Worm (Caenorhabditis elegans) whole organism, L4/young adult: ENCODE measurements around the gene rab-39.

ENCODE experiments used
- W03F9.2 ChIP-seq: fragments of 150-350 bp; optimal IDR thresholded peaks from 2 replicates; lab custom pipeline; 2014; ENCODE audit warnings: missing biosample characterization, missing genetic modification characterization
- dao-5 ChIP-seq: sonication (generic microtip); optimal IDR thresholded peaks from 2 replicates; lab custom pipeline; 2016; ENCODE audit warnings: missing genotype, missing genetic modification characterization, moderate library complexity, missing compliant biosample characterization

DNA sequence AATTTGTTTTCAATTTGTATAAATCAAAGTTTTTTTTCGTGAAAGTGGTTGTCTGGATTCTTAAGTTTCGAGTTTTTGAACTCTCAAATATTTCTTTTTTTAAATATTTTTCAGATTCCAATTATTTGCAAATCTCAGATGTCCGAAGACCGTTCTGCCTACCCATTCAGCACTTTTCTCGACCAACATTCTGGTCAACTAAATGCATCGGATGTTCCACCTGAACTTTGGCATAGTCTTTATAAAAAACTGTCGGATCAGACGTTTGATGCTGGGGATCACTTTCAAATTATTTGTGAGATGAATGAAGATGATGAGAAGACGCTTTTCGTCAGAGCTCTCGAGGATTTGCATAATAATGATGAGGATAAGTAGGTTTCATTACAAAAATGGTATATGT is 16.1 kb upstream of the rab-39 start, which contains the start of gene ttll-12:
- TF ChIP-seq dao-5 (no peak), W03F9.2 (tag; lab: Kevin White, UChicago) (no peak)
